Fruit fly (Drosophila melanogaster) whole organism, wandering third instar larva: ENCODE data around the gene CG13481.

Experiments
- Abd-B ChIP-seq: fragments of >200 bp; optimal IDR thresholded peaks from 2 replicates; lab custom pipeline; 2017; ENCODE audit warnings: missing biosample characterization, missing genetic modification characterization
- Jra ChIP-seq: sonication (Bioruptor generic); optimal IDR thresholded peaks from 2 replicates; lab custom pipeline; 2016; ENCODE audit warnings: missing biosample characterization, missing genetic modification characterization
- ey ChIP-seq: fragments of 200-800 bp; sonication (Bioruptor generic); optimal IDR thresholded peaks from 2 replicates; lab custom pipeline; 2016; ENCODE audit warnings: missing biosample characterization, missing genetic modification characterization
- h ChIP-seq: fragments of 200-800 bp; sonication (Bioruptor generic); optimal IDR thresholded peaks from 3 replicates; lab custom pipeline; 2016; ENCODE audit warnings: missing biosample characterization, mild to moderate bottlenecking, missing genetic modification characterization
- psq ChIP-seq: fragments of 200-800 bp; sonication (Bioruptor generic); optimal IDR thresholded peaks from 3 replicates; lab custom pipeline; 2017; ENCODE audit warnings: missing biosample characterization, mild to moderate bottlenecking, missing genetic modification characterization, moderate library complexity

- TF ChIP-seq Jra (GFP tag; lab: Kevin White, UChicago) (no peak), h (peak; percentile 0), Abd-B (no peak), ey (GFP tag; lab: Kevin White, UChicago) (no peak), psq (GFP tag; lab: Kevin White, UChicago) (no peak)
Observed at dm6 chr3L:14359815-14360719, 9.4 kb downstream of the CG13481 start.
